Worm (Caenorhabditis elegans) whole organism, L3 larva: ENCODE results near the gene hsd-2.
A peak's percentile ranks its signal among the peaks of the same experiment; 100 is the strongest.

Source experiments
- R02D3.7 ChIP-seq: fragments of 150-350 bp; optimal IDR thresholded peaks from 2 replicates; lab custom pipeline; 2014; ENCODE audit warnings: missing biosample characterization, missing genetic modification characterization
- aly-2 ChIP-seq: fragments of 150-350 bp; optimal IDR thresholded peaks from 2 replicates; lab custom pipeline; 2014; ENCODE audit warnings: missing biosample characterization, missing genetic modification characterization
- ama-1 ChIP-seq: fragments of 150-350 bp; optimal IDR thresholded peaks from 2 replicates; lab custom pipeline; 2018
- ceh-82 ChIP-seq: fragments of 150-350 bp; optimal IDR thresholded peaks from 2 replicates; lab custom pipeline; 2014; ENCODE audit warnings: missing biosample characterization, missing genetic modification characterization
- ceh-9 ChIP-seq: sonication (generic microtip); optimal IDR thresholded peaks from 2 replicates; lab custom pipeline; 2018; ENCODE audit warnings: missing biosample characterization, missing genetic modification characterization
- daf-12 ChIP-seq: fragments of 150-350 bp; optimal IDR thresholded peaks from 2 replicates; lab custom pipeline; 2014; ENCODE audit warnings: missing biosample characterization, missing genetic modification reagents, missing genetic modification characterization
- egl-27 ChIP-seq: sonication (generic microtip); optimal IDR thresholded peaks from 4 replicates; lab custom pipeline; 2017; ENCODE audit warnings: missing biosample characterization, missing genetic modification reagents, missing genetic modification characterization
- elt-2 ChIP-seq: sonication (generic microtip); optimal IDR thresholded peaks from 2 replicates; lab custom pipeline; 2016; ENCODE audit warnings: missing genetic modification reagents, mild to moderate bottlenecking, missing genetic modification characterization, missing compliant biosample characterization
- elt-3 ChIP-seq, 3 experiments: fragments of 150-350 bp in 1 of 3; sonication (generic microtip) in 2 of 3; optimal IDR thresholded peaks; 2 replicates in 2 of 3; 4 replicates in 1 of 3; lab custom pipeline; 2014 to 2017; ENCODE audit warnings: missing biosample characterization in 3 of 3, missing genetic modification characterization in 3 of 3
- eor-1 ChIP-seq, 2 experiments: fragments of 150-350 bp; optimal IDR thresholded peaks; 2 replicates each; lab custom pipeline; 2014 to 2018; ENCODE audit warnings: missing biosample characterization in 2 of 2, missing genetic modification characterization in 2 of 2
- hmg-11 ChIP-seq: sonication (generic microtip); optimal IDR thresholded peaks from 2 replicates; lab custom pipeline; 2016; ENCODE audit warnings: missing genetic modification characterization, missing compliant biosample characterization
- jun-1 ChIP-seq: fragments of 150-350 bp; optimal IDR thresholded peaks from 2 replicates; lab custom pipeline; 2014; ENCODE audit warnings: missing biosample characterization, missing genetic modification reagents, missing genetic modification characterization
- lin-15B ChIP-seq: fragments of 150-350 bp; optimal IDR thresholded peaks from 2 replicates; lab custom pipeline; 2014; ENCODE audit warnings: missing biosample characterization, missing genetic modification characterization
- lin-39 ChIP-seq: fragments of 150-350 bp; optimal IDR thresholded peaks from 2 replicates; lab custom pipeline; 2018; ENCODE audit warnings: missing biosample characterization, missing genetic modification reagents, missing genetic modification characterization
- mdl-1 ChIP-seq: fragments of 150-350 bp; optimal IDR thresholded peaks from 2 replicates; lab custom pipeline; 2014; ENCODE audit warnings: missing biosample characterization, missing genetic modification characterization
- mml-1 ChIP-seq: fragments of 150-350 bp; sonication (generic microtip); optimal IDR thresholded peaks from 3 replicates; lab custom pipeline; 2014; ENCODE audit warnings: missing biosample characterization, missing genetic modification characterization
- nfya-1 ChIP-seq: sonication (generic microtip); optimal IDR thresholded peaks from 2 replicates; lab custom pipeline; 2017; ENCODE audit warnings: missing genetic modification characterization, mild to moderate bottlenecking, missing compliant biosample characterization, antibody characterized with exemption, moderate library complexity; ENCODE audit not compliant: insufficient read depth
- nhr-11 ChIP-seq: fragments of 150-350 bp; optimal IDR thresholded peaks from 2 replicates; lab custom pipeline; 2014; ENCODE audit warnings: missing biosample characterization, missing genetic modification characterization
- nhr-12 ChIP-seq: fragments of 150-350 bp; optimal IDR thresholded peaks from 2 replicates; lab custom pipeline; 2014; ENCODE audit warnings: missing biosample characterization, missing genetic modification characterization
- nhr-23 ChIP-seq: fragments of 150-350 bp; optimal IDR thresholded peaks from 2 replicates; lab custom pipeline; 2014; ENCODE audit warnings: missing biosample characterization, missing genetic modification reagents, missing genetic modification characterization
- nhr-25 ChIP-seq: sonication (generic microtip); optimal IDR thresholded peaks from 2 replicates; lab custom pipeline; 2017; ENCODE audit warnings: missing biosample characterization, missing genetic modification characterization
- nhr-43 ChIP-seq: sonication (generic microtip); optimal IDR thresholded peaks from 2 replicates; lab custom pipeline; 2016; ENCODE audit warnings: mild to moderate bottlenecking, missing genetic modification characterization, missing compliant biosample characterization; ENCODE audit not compliant: poor library complexity, severe bottlenecking
- nhr-76 ChIP-seq: fragments of 150-350 bp; sonication (generic microtip); optimal IDR thresholded peaks from 5 replicates; lab custom pipeline; 2014; ENCODE audit warnings: missing biosample characterization, missing genetic modification characterization
- nhr-77 ChIP-seq: fragments of 150-350 bp; optimal IDR thresholded peaks from 2 replicates; lab custom pipeline; 2014; ENCODE audit warnings: missing biosample characterization, missing genetic modification characterization
- pha-4 ChIP-seq: fragments of 150-350 bp; optimal IDR thresholded peaks from 2 replicates; lab custom pipeline; 2014; ENCODE audit warnings: missing biosample characterization, missing genetic modification reagents, missing genetic modification characterization
- pqm-1 ChIP-seq: fragments of 150-350 bp; optimal IDR thresholded peaks from 2 replicates; lab custom pipeline; 2017; ENCODE audit warnings: missing biosample characterization, missing genetic modification characterization, inconsistent platforms
- sea-2 ChIP-seq: fragments of 150-350 bp; sonication (generic microtip); optimal IDR thresholded peaks from 4 replicates; lab custom pipeline; 2014; ENCODE audit warnings: missing biosample characterization, missing genetic modification reagents, missing genetic modification characterization
- skn-1 ChIP-seq: fragments of 150-350 bp; optimal IDR thresholded peaks from 2 replicates; lab custom pipeline; 2014; ENCODE audit warnings: missing biosample characterization, missing genetic modification characterization
- tbx-2 ChIP-seq: sonication (generic microtip); optimal IDR thresholded peaks from 2 replicates; lab custom pipeline; 2016; ENCODE audit warnings: mild to moderate bottlenecking, missing genetic modification characterization, missing compliant biosample characterization
- unc-62 ChIP-seq: fragments of 150-350 bp; sonication (generic microtip); optimal IDR thresholded peaks from 4 replicates; lab custom pipeline; 2014; ENCODE audit warnings: missing biosample characterization, missing genetic modification reagents, missing genetic modification characterization
- zag-1 ChIP-seq: fragments of 150-350 bp; optimal IDR thresholded peaks from 2 replicates; lab custom pipeline; 2014; ENCODE audit warnings: missing biosample characterization, missing genetic modification characterization
- ztf-11 ChIP-seq: fragments of 150-350 bp; optimal IDR thresholded peaks from 2 replicates; lab custom pipeline; 2014; ENCODE audit warnings: missing biosample characterization, missing genetic modification characterization

hsd-2 gene

DNA sequence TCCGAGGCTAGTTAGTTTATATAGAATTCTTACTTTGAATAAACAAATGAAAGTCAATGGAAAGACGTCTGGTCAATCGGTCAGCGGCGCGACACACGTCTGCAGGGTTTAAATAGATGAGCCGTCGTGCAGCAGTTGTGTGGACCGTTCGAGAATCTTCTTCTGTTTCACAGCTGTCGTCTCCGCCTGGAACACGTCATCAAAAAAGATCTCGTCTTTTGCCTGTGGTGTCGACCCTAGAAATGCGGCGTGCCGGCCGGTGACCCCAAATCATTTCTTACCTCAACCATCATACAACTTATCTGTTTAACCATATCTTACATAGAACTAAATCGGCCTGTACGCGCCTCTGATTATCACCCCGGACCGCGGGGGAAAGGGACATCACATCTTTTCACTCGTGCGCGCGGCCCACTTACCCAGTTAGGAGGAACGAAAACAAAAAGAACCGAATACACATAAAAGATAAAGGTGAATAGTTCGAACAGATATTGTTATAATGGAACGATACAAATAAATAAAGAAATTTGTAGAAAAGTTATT, 32.9 kb upstream of the hsd-2 start:
- TF ChIP-seq sea-2 (no peak), pqm-1 (tag; lab: Kevin White, UChicago) (no peak), nfya-1 (tag; lab: Kevin White, UChicago) (no peak), nhr-76 (tag; lab: Kevin White, UChicago) (no peak), lin-39 (tag; lab: Kevin White, UChicago) (peak; percentile 30), aly-2 (tag; lab: Kevin White, UChicago) (no peak), mdl-1 (tag; lab: Kevin White, UChicago) (no peak), elt-2 (tag; lab: Kevin White, UChicago) (no peak), R02D3.7 (tag; lab: Kevin White, UChicago) (no peak), nhr-23 (tag; lab: Kevin White, UChicago) (peak; percentile 87), nhr-25 (peak; percentile 4), nhr-77 (tag; lab: Kevin White, UChicago) (no peak), pha-4 (tag; lab: Kevin White, UChicago) (no peak), nhr-43 (tag; lab: Kevin White, UChicago) (peak; percentile 18), egl-27 (tag; lab: Kevin White, UChicago) (no peak), ceh-82 (tag; lab: Kevin White, UChicago) (no peak), skn-1 (tag; lab: Kevin White, UChicago) (no peak), elt-3 (tag; optimal IDR thresholded peaks at IDR 0.05; lab: Kevin White, UChicago) (peak in 1 of 3 experiments; percentile 3), lin-15B (tag; lab: Kevin White, UChicago) (no peak), jun-1 (tag; lab: Kevin White, UChicago) (no peak), zag-1 (no peak)
- TF ChIP-seq, all 47 proteins: peak for 5

DNA sequence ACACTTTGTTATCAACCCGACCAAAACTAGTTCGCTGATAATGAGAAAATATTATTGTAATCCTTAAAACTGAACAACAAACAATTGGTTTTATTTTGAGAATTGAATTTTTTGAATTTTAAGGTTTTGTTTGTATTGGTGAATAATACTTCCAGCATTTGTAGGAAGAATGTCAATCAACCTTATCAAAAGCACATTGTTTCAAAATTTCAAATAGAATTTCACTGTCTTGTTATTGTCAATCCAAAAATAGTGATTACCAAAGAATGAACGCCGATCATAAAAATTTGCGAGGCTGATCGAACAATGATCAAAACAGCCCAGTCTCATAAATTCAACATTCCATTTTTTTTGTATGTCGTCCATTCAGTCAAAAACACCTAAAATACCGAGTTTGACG, 30.6 kb upstream of the hsd-2 start:
- no peak for TF ChIP-seq pha-4 (tag; lab: Kevin White, UChicago)

- TF ChIP-seq R02D3.7 (tag; lab: Kevin White, UChicago) = no peak
- TF ChIP-seq ceh-9 (tag; lab: Kevin White, UChicago) = no peak
- TF ChIP-seq pha-4 (tag; lab: Kevin White, UChicago) = no peak
- TF ChIP-seq ama-1 (lab: Kevin White, UChicago) = no peak
- TF ChIP-seq nhr-25 = no peak
- no peak for TF ChIP-seq mml-1
Observed at ce11 chrX:4976530-4976929, 28.5 kb upstream of the hsd-2 start, which contains the start of gene lfi-1. Gene lfi-1, plus strand, starts transcription at chrX:4976830.

DNA sequence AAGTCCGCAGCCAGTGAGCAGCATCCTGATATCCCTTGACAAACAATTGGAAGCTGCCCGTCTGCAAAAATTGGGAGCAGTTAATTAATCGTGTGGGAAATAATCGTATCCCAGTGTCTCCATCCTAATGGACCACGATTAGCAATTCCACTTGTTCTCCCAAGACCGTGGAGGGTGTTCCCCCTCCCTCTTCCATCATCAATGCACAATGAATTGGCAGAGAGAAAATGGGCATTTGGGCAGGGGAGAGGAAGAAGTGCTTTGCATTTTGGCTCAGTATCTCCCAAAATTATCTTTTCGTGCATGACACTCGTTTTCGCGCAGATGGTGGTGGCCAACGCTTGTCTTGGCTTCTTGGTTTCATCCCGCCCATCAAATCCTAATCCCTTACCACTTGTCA, 26.9 kb upstream of the hsd-2 start:
- no peak for TF ChIP-seq tbx-2 (tag; lab: Kevin White, UChicago)
- no peak for TF ChIP-seq nhr-77 (tag; lab: Kevin White, UChicago)
- no peak for TF ChIP-seq jun-1 (tag; lab: Kevin White, UChicago)
- no peak for TF ChIP-seq hmg-11 (tag; lab: Kevin White, UChicago)
- no peak for TF ChIP-seq unc-62
- TF ChIP-seq elt-3 (tag; optimal IDR thresholded peaks at IDR 0.05; lab: Kevin White, UChicago) = no peak
- no peak for TF ChIP-seq nhr-25
- no peak for TF ChIP-seq nhr-12 (tag; lab: Kevin White, UChicago)
- no peak for TF ChIP-seq ceh-82 (tag; lab: Kevin White, UChicago)
- no peak for TF ChIP-seq nhr-11 (tag; lab: Kevin White, UChicago)
- no peak for TF ChIP-seq nhr-23 (tag; lab: Kevin White, UChicago)
- TF ChIP-seq, all 47 proteins: peak for 0

DNA sequence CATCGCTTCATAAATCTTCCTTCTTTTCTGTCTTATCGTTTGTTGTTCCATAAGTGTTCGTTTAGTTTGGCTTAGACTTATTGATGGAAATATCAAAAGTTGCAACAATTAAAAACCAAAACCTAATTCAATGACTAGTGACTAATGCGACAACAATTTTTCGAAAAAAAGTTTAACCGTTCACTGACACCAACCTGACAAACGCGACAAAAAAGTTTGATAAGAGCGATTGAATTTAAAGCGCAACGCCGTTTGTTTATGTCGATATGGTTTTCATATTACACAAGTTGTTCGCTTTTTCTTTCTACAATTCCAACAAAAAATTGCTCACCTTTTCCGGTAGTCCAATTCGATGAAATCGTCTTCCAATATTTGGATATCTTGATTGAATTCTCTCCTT, 26.0 kb upstream of the hsd-2 start:
- TF ChIP-seq elt-3 (tag; optimal IDR thresholded peaks at IDR 0.05; lab: Kevin White, UChicago) (no peak), skn-1 (tag; lab: Kevin White, UChicago) (no peak), eor-1 (tag; optimal IDR thresholded peaks at IDR 0.05; lab: Kevin White, UChicago) (no peak), daf-12 (no peak), elt-2 (tag; lab: Kevin White, UChicago) (peak; percentile 35), ama-1 (lab: Kevin White, UChicago) (no peak)

DNA sequence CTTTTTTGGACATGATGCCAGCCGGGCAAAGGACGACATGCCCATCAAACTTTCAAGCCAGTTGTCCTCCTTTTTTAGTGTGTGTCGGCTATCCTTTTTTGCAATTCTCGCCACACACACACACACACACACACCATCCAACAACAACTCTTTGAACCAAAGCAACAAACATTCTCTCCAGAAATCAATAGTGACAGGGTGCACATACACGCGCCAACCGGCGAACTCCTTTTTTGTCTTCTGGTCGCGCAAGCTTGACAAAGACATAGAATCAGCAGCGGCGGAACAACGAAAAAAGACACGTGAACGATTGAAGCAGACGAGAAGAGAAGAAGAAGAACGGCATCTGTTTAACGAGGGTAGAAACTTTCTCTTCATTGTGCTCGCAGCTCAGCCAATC, 24.0 kb upstream of the hsd-2 start:
- TF ChIP-seq tbx-2 (tag; lab: Kevin White, UChicago) = no peak
- TF ChIP-seq zag-1 = no peak
- no peak for TF ChIP-seq lin-15B (tag; lab: Kevin White, UChicago)
- TF ChIP-seq nhr-77 (tag; lab: Kevin White, UChicago) = no peak
- TF ChIP-seq nfya-1 (tag; lab: Kevin White, UChicago) = peak; percentile 61
- no peak for TF ChIP-seq jun-1 (tag; lab: Kevin White, UChicago)
- no peak for TF ChIP-seq eor-1 (tag; optimal IDR thresholded peaks at IDR 0.05; lab: Kevin White, UChicago)
- no peak for TF ChIP-seq ztf-11
- no peak for TF ChIP-seq pha-4 (tag; lab: Kevin White, UChicago)
- TF ChIP-seq hmg-11 (tag; lab: Kevin White, UChicago) = peak; percentile 24
- peak; percentile 35 for TF ChIP-seq unc-62
- no peak for TF ChIP-seq pqm-1 (tag; lab: Kevin White, UChicago)
